Worm (Caenorhabditis elegans): ENCODE results near the gene irg-3.

DNA sequence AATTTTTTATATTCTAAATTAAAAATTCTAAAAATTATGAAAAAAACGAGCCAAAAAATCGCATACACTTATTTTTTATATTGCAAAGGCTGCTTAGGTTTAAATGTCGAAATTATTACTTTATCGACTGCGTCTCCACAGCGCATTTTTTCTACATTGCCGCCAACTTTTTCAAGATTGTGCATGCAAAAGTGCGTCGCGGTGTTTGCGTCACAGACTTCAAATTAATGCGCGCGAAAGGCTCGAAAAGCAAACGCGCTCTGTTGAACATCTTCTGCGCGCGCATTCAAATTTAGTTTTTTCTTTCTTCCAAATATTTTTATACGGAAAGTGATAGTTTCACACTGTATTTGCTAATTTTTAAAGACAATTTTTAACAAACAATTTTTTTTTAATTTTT is 8.2 kb downstream of the irg-3 start:
- TF ChIP-seq nhr-11 (tag; optimal IDR thresholded peaks at IDR 0.05), result peak; percentile 56
- TF ChIP-seq zfp-2 (tag; optimal IDR thresholded peaks at IDR 0.05), result peak; percentile 62
